Worm (Caenorhabditis elegans) whole organism, L4 larva: ENCODE results near the gene clhm-1.

Experiments
- F44E2.7 ChIP-seq: fragments of 200-800 bp; sonication (Bioruptor generic); IDR thresholded peaks from 2 replicates; pipeline ENCODE4 v2.1.2; 2022; ENCODE audit warnings: missing genetic modification characterization, missing compliant biosample characterization
- F49E8.2 ChIP-seq: sonication (generic microtip); optimal IDR thresholded peaks from 2 replicates; lab custom pipeline; 2016; ENCODE audit warnings: missing compliant biosample characterization, mild to moderate bottlenecking, missing genetic modification characterization, borderline replicate concordance
- Y105C5A.15 ChIP-seq: fragments of 200-800 bp; sonication (Bioruptor generic); IDR thresholded peaks from 2 replicates; pipeline ENCODE4 v1.3.6; 2022; ENCODE audit warnings: missing genetic modification characterization, missing compliant biosample characterization
- ZK546.5 ChIP-seq, 2 experiments: sonication (generic microtip); optimal IDR thresholded peaks; 2 replicates each; lab custom pipeline; 2017; ENCODE audit warnings: missing biosample characterization in 2 of 2, missing genetic modification characterization in 2 of 2
- aha-1 ChIP-seq: fragments of 150-350 bp; peaks from one replicate; lab custom pipeline; 2014; ENCODE audit warnings: missing biosample characterization, missing genetic modification characterization
- ama-1 ChIP-seq: fragments of 150-350 bp; optimal IDR thresholded peaks from 2 replicates; lab custom pipeline; 2014; ENCODE audit warnings: inconsistent platforms, mixed read lengths
- ceh-20 ChIP-seq: fragments of 200-800 bp; sonication (Bioruptor generic); IDR thresholded peaks from 2 replicates; pipeline ENCODE4 v1.3.6; 2022; ENCODE audit warnings: missing genetic modification reagents, missing genetic modification characterization, missing compliant biosample characterization
- ces-1 ChIP-seq: fragments of 150-350 bp; sonication (generic microtip); optimal IDR thresholded peaks from 4 replicates; lab custom pipeline; 2014; ENCODE audit warnings: missing biosample characterization, missing genetic modification reagents, missing genetic modification characterization
- ctbp-1 ChIP-seq: fragments of 200-800 bp; sonication (Bioruptor generic); IDR thresholded peaks from 2 replicates; pipeline ENCODE4 v1.3.6; 2022; ENCODE audit warnings: missing genetic modification reagents, missing genetic modification characterization, missing compliant biosample characterization
- daf-16 ChIP-seq, 3 experiments: sonication (generic microtip); optimal IDR thresholded peaks; 2 replicates each; lab custom pipeline; 2016 to 2017; ENCODE audit warnings: missing genetic modification characterization in 3 of 3, missing genetic modification reagents in 3 of 3, mild to moderate bottlenecking in 2 of 3, missing compliant biosample characterization in 2 of 3, missing biosample characterization in 1 of 3, moderate library complexity in 1 of 3
- dmd-6 ChIP-seq: fragments of 200-800 bp; sonication (Bioruptor generic); IDR thresholded peaks from 2 replicates; pipeline ENCODE4 v1.3.6; 2022; ENCODE audit warnings: missing genetic modification reagents, missing genetic modification characterization, missing compliant biosample characterization
- dmd-8 ChIP-seq: fragments of 200-800 bp; sonication (Bioruptor generic); IDR thresholded peaks from 2 replicates; pipeline ENCODE4 v1.3.6; 2022; ENCODE audit warnings: missing genetic modification characterization, missing compliant biosample characterization
- dmd-9 ChIP-seq: fragments of 200-800 bp; sonication (Bioruptor generic); IDR thresholded peaks from 2 replicates; pipeline ENCODE4 v1.3.6; 2022; ENCODE audit warnings: missing genetic modification reagents, missing genetic modification characterization, missing compliant biosample characterization
- dpl-1 ChIP-seq: fragments of 150-350 bp; optimal IDR thresholded peaks from 2 replicates; lab custom pipeline; 2014; ENCODE audit warnings: missing biosample characterization, missing genetic modification reagents, missing genetic modification characterization
- egl-27 ChIP-seq: sonication (generic microtip); optimal IDR thresholded peaks from 3 replicates; lab custom pipeline; 2017; ENCODE audit warnings: missing biosample characterization, missing genetic modification reagents, missing genetic modification characterization
- hlh-11 ChIP-seq: fragments of 200-800 bp; sonication (Bioruptor generic); optimal IDR thresholded peaks from 2 replicates; lab custom pipeline; 2018; ENCODE audit warnings: mild to moderate bottlenecking, missing genetic modification characterization, missing compliant biosample characterization
- lin-38 ChIP-seq: fragments of 200-800 bp; sonication (Bioruptor generic); IDR thresholded peaks from 2 replicates; pipeline ENCODE4 v1.3.6; 2022; ENCODE audit warnings: missing genetic modification reagents, missing genetic modification characterization, missing compliant biosample characterization
- lsy-2 ChIP-seq, 2 experiments: fragments of 150-350 bp in 1 of 2; sonication (generic microtip) in 1 of 2; optimal IDR thresholded peaks; 2 replicates each; lab custom pipeline; 2014 to 2017; ENCODE audit warnings: missing biosample characterization in 2 of 2, missing genetic modification characterization in 2 of 2
- mdl-1 ChIP-seq, 2 experiments: fragments of 150-350 bp in 1 of 2; sonication (generic microtip) in 1 of 2; optimal IDR thresholded peaks; 2 replicates each; lab custom pipeline; 2014 to 2017; ENCODE audit warnings: missing biosample characterization in 2 of 2, missing genetic modification characterization in 2 of 2
- mes-2 ChIP-seq: sonication (generic microtip); optimal IDR thresholded peaks from 2 replicates; lab custom pipeline; 2016; ENCODE audit warnings: missing genotype, mild to moderate bottlenecking, missing genetic modification characterization, missing compliant biosample characterization; ENCODE audit not compliant: poor library complexity, severe bottlenecking
- mxl-2 ChIP-seq: fragments of 200-800 bp; sonication (Bioruptor generic); conservative IDR thresholded peaks from 2 replicates; pipeline ENCODE4 v1.3.6; 2022; ENCODE audit warnings: missing genetic modification reagents, missing genetic modification characterization, missing compliant biosample characterization
- mxl-3 ChIP-seq: fragments of 200-800 bp; sonication (Bioruptor generic); optimal IDR thresholded peaks from 2 replicates; lab custom pipeline; 2018; ENCODE audit warnings: mild to moderate bottlenecking, missing genetic modification characterization, missing compliant biosample characterization
- nhr-10 ChIP-seq: fragments of 150-350 bp; optimal IDR thresholded peaks from 2 replicates; lab custom pipeline; 2014; ENCODE audit warnings: missing biosample characterization, missing genetic modification characterization
- nhr-102 ChIP-seq: sonication (generic microtip); optimal IDR thresholded peaks from 2 replicates; lab custom pipeline; 2016; ENCODE audit warnings: mild to moderate bottlenecking, missing genetic modification characterization, moderate library complexity, missing compliant biosample characterization
- nhr-111 ChIP-seq: fragments of 200-800 bp; sonication (Bioruptor generic); optimal IDR thresholded peaks from 2 replicates; lab custom pipeline; 2018; ENCODE audit warnings: mild to moderate bottlenecking, missing genetic modification characterization, missing compliant biosample characterization
- nhr-28 ChIP-seq: fragments of 150-350 bp; optimal IDR thresholded peaks from 2 replicates; lab custom pipeline; 2014; ENCODE audit warnings: missing biosample characterization, missing genetic modification characterization
- nhr-41 ChIP-seq: fragments of 200-800 bp; sonication (Bioruptor generic); IDR thresholded peaks from 2 replicates; pipeline ENCODE4 v1.3.6; 2022; ENCODE audit warnings: missing genetic modification reagents, missing genetic modification characterization, missing compliant biosample characterization
- nhr-48 ChIP-seq: sonication (generic microtip); optimal IDR thresholded peaks from 2 replicates; lab custom pipeline; 2016; ENCODE audit warnings: mild to moderate bottlenecking, missing genetic modification characterization, missing compliant biosample characterization
- nhr-76 ChIP-seq: fragments of 150-350 bp; optimal IDR thresholded peaks from 2 replicates; lab custom pipeline; 2014; ENCODE audit warnings: missing biosample characterization, missing genetic modification characterization
- pha-4 ChIP-seq, 2 experiments: fragments of 150-350 bp in 1 of 2; fragments of 200-800 bp in 1 of 2; sonication (Bioruptor generic) in 1 of 2; IDR thresholded peaks in 1 of 2; optimal IDR thresholded peaks in 1 of 2; 2 replicates each; pipeline versions ENCODE4 v1.3.6 to Lab custom; 2014 to 2022; ENCODE audit warnings: missing genetic modification characterization in 2 of 2, missing genetic modification reagents in 2 of 2, missing biosample characterization in 1 of 2, missing compliant biosample characterization in 1 of 2
- php-3 ChIP-seq: fragments of 200-800 bp; sonication (Bioruptor generic); IDR thresholded peaks from 2 replicates; pipeline ENCODE4 v1.3.6; 2022; ENCODE audit warnings: missing genetic modification reagents, missing genetic modification characterization, missing compliant biosample characterization
- sdz-12 ChIP-seq: fragments of 200-800 bp; sonication (Bioruptor generic); optimal IDR thresholded peaks from 2 replicates; lab custom pipeline; 2018; ENCODE audit warnings: mild to moderate bottlenecking, missing genetic modification characterization, missing compliant biosample characterization
- set-16 ChIP-seq: fragments of 200-800 bp; sonication (Bioruptor generic); IDR thresholded peaks from 2 replicates; pipeline ENCODE4 v1.3.6; 2022; ENCODE audit warnings: missing genetic modification reagents, missing genetic modification characterization, missing compliant biosample characterization
- spr-1 ChIP-seq: sonication (generic microtip); optimal IDR thresholded peaks from 2 replicates; lab custom pipeline; 2016; ENCODE audit warnings: mild to moderate bottlenecking, missing genetic modification characterization, missing compliant biosample characterization
- spr-3 ChIP-seq: fragments of 200-800 bp; sonication (Bioruptor generic); optimal IDR thresholded peaks from 2 replicates; lab custom pipeline; 2018; ENCODE audit warnings: mild to moderate bottlenecking, missing genetic modification characterization, missing compliant biosample characterization
- tra-1 ChIP-seq: fragments of 200-800 bp; sonication (Bioruptor generic); IDR thresholded peaks from 2 replicates; pipeline ENCODE4 v1.3.6; 2022; ENCODE audit warnings: missing genetic modification reagents, missing genetic modification characterization, missing compliant biosample characterization
- unc-62 ChIP-seq, 3 experiments: fragments of 150-350 bp in 1 of 3; sonication (generic microtip); optimal IDR thresholded peaks in 2 of 3; peaks in 1 of 3; 1 replicate in 1 of 3; 2 replicates in 2 of 3; lab custom pipeline; 2014 to 2017; ENCODE audit warnings: missing biosample characterization in 3 of 3, missing genetic modification characterization in 3 of 3, missing genetic modification reagents in 3 of 3, missing genotype in 1 of 3
- vab-7 ChIP-seq: fragments of 200-800 bp; sonication (Bioruptor generic); IDR thresholded peaks from 2 replicates; pipeline ENCODE4 v1.3.6; 2022; ENCODE audit warnings: missing genetic modification reagents, missing genetic modification characterization, missing compliant biosample characterization
- zag-1 ChIP-seq: fragments of 150-350 bp; optimal IDR thresholded peaks from 2 replicates; lab custom pipeline; 2014; ENCODE audit warnings: missing biosample characterization, missing genetic modification characterization

The clhm-1 gene

ce11 chrII:6842651-6843118 is 28.1 kb downstream of the clhm-1 start (continued):
- no peak for TF ChIP-seq dmd-8 (GFP tag; lab: Robert Waterston, UW)
- peak; percentile 43 for TF ChIP-seq nhr-76 (tag; lab: Kevin White, UChicago)
- TF ChIP-seq dmd-6 (GFP tag; lab: Robert Waterston, UW) = peak; percentile 99
- TF ChIP-seq spr-3 = no peak
- TF ChIP-seq lsy-2 (tag; optimal IDR thresholded peaks at IDR 0.05; lab: Kevin White, UChicago) = peak; percentile 74 to 77
- peak; percentile 11 for TF ChIP-seq dpl-1 (GFP tag; lab: Kevin White, UChicago)
- TF ChIP-seq mxl-2 = no peak
- peak; percentile 94 for TF ChIP-seq php-3 (GFP tag; lab: Robert Waterston, UW)
- peak; percentile 94 to 97 for TF ChIP-seq mdl-1 (tag; optimal IDR thresholded peaks at IDR 0.05; lab: Kevin White, UChicago)
- no peak for TF ChIP-seq zag-1 (tag; lab: Kevin White, UChicago)
- TF ChIP-seq dmd-9 = no peak
- TF ChIP-seq ZK546.5 (tag; optimal IDR thresholded peaks at IDR 0.05; lab: Kevin White, UChicago) = no peak
- TF ChIP-seq ama-1 = no peak
- peak; percentile 94 for TF ChIP-seq nhr-41
- no peak for TF ChIP-seq nhr-111 (GFP tag; lab: Kevin White, UChicago)
- peak; percentile 98 for TF ChIP-seq nhr-48
- TF ChIP-seq, all 104 proteins: peak for 49

ce11 chrII:6842009-6842408 is 28.8 kb downstream of the clhm-1 start:
- TF ChIP-seq spr-3 = no peak
- TF ChIP-seq ctbp-1 (GFP tag; lab: Robert Waterston, UW) = no peak
- no peak for TF ChIP-seq mxl-3 (GFP tag; lab: Kevin White, UChicago)
- no peak for TF ChIP-seq vab-7 (GFP tag; lab: Robert Waterston, UW)
- no peak for TF ChIP-seq tra-1 (GFP tag; lab: Robert Waterston, UW)
- peak; percentile 80 for TF ChIP-seq lin-38 (GFP tag; lab: Robert Waterston, UW)
- no peak for TF ChIP-seq egl-27 (tag; lab: Kevin White, UChicago)
- peak; percentile 43 for TF ChIP-seq mes-2
- no peak for TF ChIP-seq sdz-12 (GFP tag; lab: Kevin White, UChicago)
- TF ChIP-seq nhr-48 = no peak
- TF ChIP-seq nhr-102 = no peak
- TF ChIP-seq ces-1 (GFP tag; lab: Kevin White, UChicago) = no peak
- TF ChIP-seq spr-1 (tag; lab: Kevin White, UChicago) = no peak
- TF ChIP-seq nhr-10 = no peak
- TF ChIP-seq F44E2.7 = no peak

- TF ChIP-seq nhr-28 (tag; lab: Kevin White, UChicago) (peak; percentile 68), unc-62 (GFP tag; optimal IDR thresholded peaks at IDR 0.05 in 1 of 2; lab: Kevin White, UChicago) (peak in 1 of 2 experiments; percentile 92), unc-62 (tag; optimal IDR thresholded peaks at IDR 0.05; lab: Kevin White, UChicago) (no peak), dmd-6 (GFP tag; lab: Robert Waterston, UW) (peak; percentile 38), daf-16 (GFP tag; optimal IDR thresholded peaks at IDR 0.05; lab: Kevin White, UChicago) (no peak), daf-16 (tag; optimal IDR thresholded peaks at IDR 0.05; lab: Kevin White, UChicago) (peak; percentile 20), hlh-11 (tag; lab: Kevin White, UChicago) (peak; percentile 48), ceh-20 (no peak), mdl-1 (tag; optimal IDR thresholded peaks at IDR 0.05; lab: Kevin White, UChicago) (peak in 1 of 2 experiments; percentile 56), Y105C5A.15 (GFP tag; lab: Robert Waterston, UW) (no peak), aha-1 (tag; lab: Kevin White, UChicago) (peak; percentile 31)
Observed at ce11 chrII:6841102-6841501, 29.7 kb downstream of the clhm-1 start.

ce11 chrII:6840663-6841062 is 30.1 kb downstream of the clhm-1 start:
- TF ChIP-seq F49E8.2 (tag; lab: Kevin White, UChicago) = no peak
- no peak for TF ChIP-seq pha-4 (GFP tag; IDR thresholded peaks at IDR 0.05; lab: Robert Waterston, UW)
- TF ChIP-seq pha-4 (tag; optimal IDR thresholded peaks at IDR 0.05; lab: Kevin White, UChicago) = peak; percentile 13
- TF ChIP-seq set-16 (GFP tag; lab: Robert Waterston, UW) = no peak
- TF ChIP-seq unc-62 (GFP tag; optimal IDR thresholded peaks at IDR 0.05 in 1 of 2; lab: Kevin White, UChicago) = peak in 1 of 2 experiments; percentile 93
- TF ChIP-seq unc-62 (tag; optimal IDR thresholded peaks at IDR 0.05; lab: Kevin White, UChicago) = no peak
